Worm (Caenorhabditis elegans) whole organism, early embryonic: ENCODE results near the gene lgc-26.
A peak's percentile ranks its signal among the peaks of the same experiment; 100 is the strongest.

Source experiments
- B0310.2 ChIP-seq: sonication (generic microtip); optimal IDR thresholded peaks from 2 replicates; lab custom pipeline; 2016; ENCODE audit warnings: mild to moderate bottlenecking, missing genetic modification characterization, missing compliant biosample characterization
- F13C5.2 ChIP-seq: sonication (generic microtip); optimal IDR thresholded peaks from 2 replicates; lab custom pipeline; 2017; ENCODE audit warnings: mild to moderate bottlenecking, missing genetic modification characterization, inconsistent platforms, missing compliant biosample characterization
- aly-1 ChIP-seq: sonication (generic microtip); optimal IDR thresholded peaks from 2 replicates; lab custom pipeline; 2016; ENCODE audit warnings: missing genetic modification characterization, missing compliant biosample characterization
- ama-1 ChIP-seq: fragments of 150-350 bp; optimal IDR thresholded peaks from 2 replicates; lab custom pipeline; 2014
- ceh-13 ChIP-seq: fragments of 200-800 bp; sonication (Bioruptor generic); optimal IDR thresholded peaks from 2 replicates; lab custom pipeline; 2018; ENCODE audit warnings: mild to moderate bottlenecking, missing genetic modification characterization, missing compliant biosample characterization
- ceh-36 ChIP-seq: sonication (generic microtip); optimal IDR thresholded peaks from 2 replicates; lab custom pipeline; 2016; ENCODE audit warnings: missing genetic modification characterization, inconsistent platforms, missing compliant biosample characterization
- ets-7 ChIP-seq: sonication (generic microtip); optimal IDR thresholded peaks from 2 replicates; lab custom pipeline; 2016; ENCODE audit warnings: missing genotype, missing genetic modification characterization, missing compliant biosample characterization
- flt-1 ChIP-seq: fragments of 200-800 bp; sonication (Bioruptor generic); IDR thresholded peaks from 2 replicates; pipeline ENCODE4 v1.3.6; 2022; ENCODE audit warnings: missing genetic modification characterization, missing compliant biosample characterization
- hmbx-1 ChIP-seq: sonication (generic microtip); optimal IDR thresholded peaks from 2 replicates; lab custom pipeline; 2016; ENCODE audit warnings: mild to moderate bottlenecking, missing genetic modification characterization, missing compliant biosample characterization
- hmg-4 ChIP-seq: fragments of 200-800 bp; sonication (Bioruptor generic); optimal IDR thresholded peaks from 2 replicates; lab custom pipeline; 2018; ENCODE audit warnings: mild to moderate bottlenecking, missing genetic modification characterization, missing compliant biosample characterization
- hnd-1 ChIP-seq: sonication (generic microtip); optimal IDR thresholded peaks from 2 replicates; lab custom pipeline; 2016; ENCODE audit warnings: missing genetic modification characterization, missing compliant biosample characterization
- pes-1 ChIP-seq: fragments of 200-800 bp; sonication (Bioruptor generic); IDR thresholded peaks from 2 replicates; pipeline ENCODE4 v1.3.6; 2022; ENCODE audit warnings: missing genetic modification reagents, missing genetic modification characterization, missing compliant biosample characterization
- scrt-1 ChIP-seq: fragments of 200-800 bp; sonication (Bioruptor generic); IDR thresholded peaks from 2 replicates; pipeline ENCODE4 v1.3.6; 2022; ENCODE audit warnings: missing genetic modification characterization, missing compliant biosample characterization
- sea-1 ChIP-seq: fragments of 200-800 bp; sonication (Bioruptor generic); conservative IDR thresholded peaks from 2 replicates; pipeline ENCODE4 v1.3.6; 2022; ENCODE audit warnings: missing genetic modification characterization, missing compliant biosample characterization
- tbx-11 ChIP-seq: fragments of 200-800 bp; sonication (Bioruptor generic); IDR thresholded peaks from 2 replicates; pipeline ENCODE4 v1.3.6; 2022; ENCODE audit warnings: missing genetic modification characterization, missing compliant biosample characterization
- tbx-37 ChIP-seq: fragments of 200-800 bp; sonication (Bioruptor generic); conservative IDR thresholded peaks from 2 replicates; pipeline ENCODE4 v1.3.6; 2022; ENCODE audit warnings: missing genetic modification reagents, missing genetic modification characterization, missing compliant biosample characterization
- tra-4 ChIP-seq: sonication (generic microtip); optimal IDR thresholded peaks from 2 replicates; lab custom pipeline; 2017; ENCODE audit warnings: missing genetic modification characterization, missing compliant biosample characterization

lgc-26 gene

ce11 chrV:297424-297991 lies 29.4 kb downstream of the lgc-26 start, which contains the start of gene F33E11.2:
Gene F33E11.2, plus strand, starts transcription at chrV:297947.
- TF ChIP-seq ets-7 (tag; lab: Kevin White, UChicago) (no peak), hnd-1 (tag; lab: Kevin White, UChicago) (no peak), tra-4 (tag; lab: Kevin White, UChicago) (no peak), ama-1 (lab: Kevin White, UChicago) (no peak), flt-1 (GFP tag; lab: Robert Waterston, UW) (no peak), ceh-13 (GFP tag; lab: Kevin White, UChicago) (no peak), hmbx-1 (tag; lab: Kevin White, UChicago) (no peak), hmg-4 (no peak), pes-1 (no peak), scrt-1 (no peak), F13C5.2 (no peak), tbx-11 (GFP tag; lab: Robert Waterston, UW) (no peak), aly-1 (no peak), tbx-37 (GFP tag; lab: Robert Waterston, UW) (no peak), B0310.2 (tag; lab: Kevin White, UChicago) (no peak)

- TF ChIP-seq ama-1 (lab: Kevin White, UChicago) (no peak), tra-4 (tag; lab: Kevin White, UChicago) (no peak), scrt-1 (no peak), B0310.2 (tag; lab: Kevin White, UChicago) (no peak), ceh-36 (no peak), aly-1 (peak; percentile 32)
Measured at ce11 chrV:298395-298794, 30.3 kb downstream of the lgc-26 start.

- no peak for TF ChIP-seq tbx-11 (GFP tag; lab: Robert Waterston, UW)
- TF ChIP-seq flt-1 (GFP tag; lab: Robert Waterston, UW) = no peak
- no peak for TF ChIP-seq F13C5.2
- TF ChIP-seq tra-4 (tag; lab: Kevin White, UChicago) = no peak
Measured at ce11 chrV:303271-303670, 35.2 kb downstream of the lgc-26 start.

ce11 chrV:304613-305012 lies 36.5 kb downstream of the lgc-26 start, which contains the start of gene F33E11.3:
Gene F33E11.3, minus strand, starts transcription at chrV:304713.
- TF ChIP-seq ama-1 (lab: Kevin White, UChicago) (no peak), ceh-36 (no peak), hnd-1 (tag; lab: Kevin White, UChicago) (no peak), hmg-4 (no peak), pes-1 (no peak), ceh-13 (GFP tag; lab: Kevin White, UChicago) (no peak), B0310.2 (tag; lab: Kevin White, UChicago) (no peak), tra-4 (tag; lab: Kevin White, UChicago) (no peak), ets-7 (tag; lab: Kevin White, UChicago) (no peak), F13C5.2 (no peak), hmbx-1 (tag; lab: Kevin White, UChicago) (no peak), scrt-1 (no peak), sea-1 (GFP tag; lab: Robert Waterston, UW) (no peak), flt-1 (GFP tag; lab: Robert Waterston, UW) (no peak), tbx-37 (GFP tag; lab: Robert Waterston, UW) (no peak), aly-1 (no peak)

ce11 chrV:311485-312090 lies 43.5 kb downstream of the lgc-26 start, which contains the start of gene phf-10:
Gene phf-10, minus strand, starts transcription at chrV:311565.
- no peak for TF ChIP-seq tbx-11 (GFP tag; lab: Robert Waterston, UW)
- peak; percentile 56 for TF ChIP-seq F13C5.2
- peak; percentile 56; the same call in 1 of the 2 replicates for TF ChIP-seq pes-1
- TF ChIP-seq ceh-13 (GFP tag; lab: Kevin White, UChicago) = no peak

- TF ChIP-seq F13C5.2 (no peak), hmg-4 (no peak), ama-1 (lab: Kevin White, UChicago) (no peak), tra-4 (tag; lab: Kevin White, UChicago) (no peak)
Measured at ce11 chrV:312421-312820, 44.3 kb downstream of the lgc-26 start, which contains the start of gene nhr-15. Gene nhr-15, plus strand, starts transcription at chrV:312721.

ce11 chrV:320009-320408 lies 51.9 kb downstream of the lgc-26 start:
- no peak for TF ChIP-seq hmg-4
- no peak for TF ChIP-seq ets-7 (tag; lab: Kevin White, UChicago)
- TF ChIP-seq ama-1 (lab: Kevin White, UChicago) = no peak
- TF ChIP-seq hnd-1 (tag; lab: Kevin White, UChicago) = no peak
- no peak for TF ChIP-seq scrt-1
- TF ChIP-seq sea-1 (GFP tag; lab: Robert Waterston, UW) = no peak
